Worm (Caenorhabditis elegans): Measurements from ENCODE around the gene Y69A2AR.51.
A peak's percentile ranks its signal among the peaks of the same experiment; 100 is the strongest.

DNA sequence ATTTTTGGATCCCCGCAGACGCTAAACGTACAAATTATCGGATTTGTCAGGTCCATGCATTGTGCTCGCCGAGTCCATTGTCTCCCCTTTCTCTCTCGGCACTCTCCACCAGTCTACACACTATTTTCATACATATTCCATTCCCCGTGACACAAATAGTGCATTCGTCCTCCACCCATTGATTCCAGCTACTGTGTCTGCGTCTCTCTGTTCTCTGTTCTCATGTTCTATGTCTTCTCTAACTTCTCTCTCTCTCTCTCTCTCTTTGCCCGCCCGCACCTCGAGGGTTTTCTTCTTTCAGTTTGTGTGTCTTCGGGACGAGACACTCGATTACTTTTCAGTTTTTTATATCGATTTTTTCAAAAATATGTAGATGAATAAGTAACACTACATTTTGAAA is 27.4 kb downstream of the Y69A2AR.51 start:
- peak; percentile 60 for TF ChIP-seq zfh-2 (GFP tag; conservative IDR thresholded peaks at IDR 0.05)
- TF ChIP-seq nfya-2 (GFP tag; IDR thresholded peaks at IDR 0.05) = no peak
- TF ChIP-seq lsy-27 (tag; optimal IDR thresholded peaks at IDR 0.05; ENCODE audit: borderline replicate concordance, insufficient read depth) = no peak
- TF ChIP-seq snpc-4 (GFP tag; optimal IDR thresholded peaks at IDR 0.05) = no peak
- peak in 1 of 4 experiments; percentile 43 for TF ChIP-seq snpc-4 (tag; optimal IDR thresholded peaks at IDR 0.05)
- TF ChIP-seq nfya-1 (tag; optimal IDR thresholded peaks at IDR 0.05; ENCODE audit: borderline replicate concordance, insufficient read depth) = no peak
- TF ChIP-seq unc-62 (GFP tag; optimal IDR thresholded peaks at IDR 0.05) = no peak
- peak; percentile 21 for TF ChIP-seq pha-4 (tag; optimal IDR thresholded peaks at IDR 0.05)
